Worm (Caenorhabditis elegans) whole organism, L4 larva: ENCODE measurements around the gene K12H6.7.

Experiments
- F44E2.7 ChIP-seq: fragments of 200-800 bp; sonication (Bioruptor generic); IDR thresholded peaks from 2 replicates; pipeline ENCODE4 v2.1.2; 2022; ENCODE audit warnings: missing genetic modification characterization, missing compliant biosample characterization
- R02D3.7 ChIP-seq: fragments of 150-350 bp; sonication (generic microtip); optimal IDR thresholded peaks from 3 replicates; lab custom pipeline; 2014; ENCODE audit warnings: missing biosample characterization, missing genetic modification characterization
- T20F7.1 ChIP-seq: fragments of 200-800 bp; sonication (Bioruptor generic); optimal IDR thresholded peaks from 2 replicates; lab custom pipeline; 2018; ENCODE audit warnings: mild to moderate bottlenecking, missing genetic modification characterization, missing compliant biosample characterization
- Y105C5A.15 ChIP-seq: fragments of 200-800 bp; sonication (Bioruptor generic); IDR thresholded peaks from 2 replicates; pipeline ENCODE4 v1.3.6; 2022; ENCODE audit warnings: missing genetic modification characterization, missing compliant biosample characterization
- Y75B8A.6 ChIP-seq: fragments of 200-800 bp; sonication (Bioruptor generic); IDR thresholded peaks from 2 replicates; pipeline ENCODE4 v1.3.6; 2022; ENCODE audit warnings: missing genetic modification reagents, missing genetic modification characterization, missing compliant biosample characterization
- aha-1 ChIP-seq: fragments of 150-350 bp; peaks from one replicate; lab custom pipeline; 2014; ENCODE audit warnings: missing biosample characterization, missing genetic modification characterization
- ceh-32 ChIP-seq: sonication (generic microtip); optimal IDR thresholded peaks from 2 replicates; lab custom pipeline; 2016; ENCODE audit warnings: mild to moderate bottlenecking, missing genetic modification characterization, missing compliant biosample characterization; ENCODE audit not compliant: poor library complexity
- ceh-44 ChIP-seq: fragments of 200-800 bp; sonication (Bioruptor generic); IDR thresholded peaks from 2 replicates; pipeline ENCODE4 v1.3.6; 2022; ENCODE audit warnings: missing genetic modification reagents, missing genetic modification characterization, missing compliant biosample characterization
- ceh-62 ChIP-seq: sonication (generic microtip); optimal IDR thresholded peaks from 2 replicates; lab custom pipeline; 2017; ENCODE audit warnings: missing biosample characterization, missing genetic modification characterization
- ceh-82 ChIP-seq: sonication (generic microtip); optimal IDR thresholded peaks from 2 replicates; lab custom pipeline; 2017; ENCODE audit warnings: missing biosample characterization, missing genetic modification characterization
- ctbp-1 ChIP-seq: fragments of 200-800 bp; sonication (Bioruptor generic); IDR thresholded peaks from 2 replicates; pipeline ENCODE4 v1.3.6; 2022; ENCODE audit warnings: missing genetic modification reagents, missing genetic modification characterization, missing compliant biosample characterization
- daf-8 ChIP-seq: fragments of 200-800 bp; sonication (Bioruptor generic); IDR thresholded peaks from 2 replicates; pipeline ENCODE4 v1.3.6; 2022; ENCODE audit warnings: missing genetic modification characterization, missing compliant biosample characterization
- dmd-6 ChIP-seq: fragments of 200-800 bp; sonication (Bioruptor generic); IDR thresholded peaks from 2 replicates; pipeline ENCODE4 v1.3.6; 2022; ENCODE audit warnings: missing genetic modification reagents, missing genetic modification characterization, missing compliant biosample characterization
- dmd-8 ChIP-seq: fragments of 200-800 bp; sonication (Bioruptor generic); IDR thresholded peaks from 2 replicates; pipeline ENCODE4 v1.3.6; 2022; ENCODE audit warnings: missing genetic modification characterization, missing compliant biosample characterization
- dve-1 ChIP-seq: sonication (generic microtip); optimal IDR thresholded peaks from 2 replicates; lab custom pipeline; 2017; ENCODE audit warnings: antibody characterized with exemption, mild to moderate bottlenecking, missing genetic modification characterization, missing compliant biosample characterization; ENCODE audit not compliant: insufficient read depth
- fkh-10 ChIP-seq: fragments of 150-350 bp; optimal IDR thresholded peaks from 2 replicates; lab custom pipeline; 2014; ENCODE audit warnings: missing biosample characterization, missing genetic modification reagents, missing genetic modification characterization
- fos-1 ChIP-seq: fragments of 150-350 bp; optimal IDR thresholded peaks from 2 replicates; lab custom pipeline; 2014; ENCODE audit warnings: missing biosample characterization, missing genetic modification characterization
- hlh-11 ChIP-seq: fragments of 200-800 bp; sonication (Bioruptor generic); optimal IDR thresholded peaks from 2 replicates; lab custom pipeline; 2018; ENCODE audit warnings: mild to moderate bottlenecking, missing genetic modification characterization, missing compliant biosample characterization
- hlh-30 ChIP-seq: sonication (generic microtip); optimal IDR thresholded peaks from 2 replicates; lab custom pipeline; 2017; ENCODE audit warnings: antibody characterized with exemption, mild to moderate bottlenecking, missing genetic modification characterization, missing compliant biosample characterization; ENCODE audit not compliant: insufficient read depth
- hmg-1.1 ChIP-seq: fragments of 200-800 bp; sonication (Bioruptor generic); IDR thresholded peaks from 2 replicates; pipeline ENCODE4 v1.3.6; 2022; ENCODE audit warnings: missing genetic modification reagents, missing genetic modification characterization, missing compliant biosample characterization
- jun-1 ChIP-seq: fragments of 150-350 bp; optimal IDR thresholded peaks from 2 replicates; lab custom pipeline; 2014; ENCODE audit warnings: missing biosample characterization, missing genetic modification reagents, missing genetic modification characterization
- lim-7 ChIP-seq: fragments of 200-800 bp; sonication (Bioruptor generic); IDR thresholded peaks from 2 replicates; pipeline ENCODE4 v1.3.6; 2022; ENCODE audit warnings: missing genetic modification characterization, missing compliant biosample characterization
- lin-1 ChIP-seq: fragments of 200-800 bp; sonication (Bioruptor generic); IDR thresholded peaks from 2 replicates; pipeline ENCODE4 v1.3.6; 2022; ENCODE audit warnings: missing genetic modification reagents, missing genetic modification characterization, missing compliant biosample characterization
- lin-15B ChIP-seq: fragments of 150-350 bp; sonication (generic microtip); optimal IDR thresholded peaks from 3 replicates; lab custom pipeline; 2014; ENCODE audit warnings: missing biosample characterization, missing genetic modification characterization
- mes-2 ChIP-seq: sonication (generic microtip); optimal IDR thresholded peaks from 2 replicates; lab custom pipeline; 2016; ENCODE audit warnings: missing genotype, mild to moderate bottlenecking, missing genetic modification characterization, missing compliant biosample characterization; ENCODE audit not compliant: poor library complexity, severe bottlenecking
- mxl-3 ChIP-seq: fragments of 200-800 bp; sonication (Bioruptor generic); optimal IDR thresholded peaks from 2 replicates; lab custom pipeline; 2018; ENCODE audit warnings: mild to moderate bottlenecking, missing genetic modification characterization, missing compliant biosample characterization
- nhr-11 ChIP-seq: fragments of 150-350 bp; optimal IDR thresholded peaks from 2 replicates; lab custom pipeline; 2014; ENCODE audit warnings: missing biosample characterization, missing genetic modification characterization
- nhr-28 ChIP-seq: fragments of 150-350 bp; optimal IDR thresholded peaks from 2 replicates; lab custom pipeline; 2014; ENCODE audit warnings: missing biosample characterization, missing genetic modification characterization
- nhr-41 ChIP-seq: fragments of 200-800 bp; sonication (Bioruptor generic); IDR thresholded peaks from 2 replicates; pipeline ENCODE4 v1.3.6; 2022; ENCODE audit warnings: missing genetic modification reagents, missing genetic modification characterization, missing compliant biosample characterization
- nhr-48 ChIP-seq: sonication (generic microtip); optimal IDR thresholded peaks from 2 replicates; lab custom pipeline; 2016; ENCODE audit warnings: mild to moderate bottlenecking, missing genetic modification characterization, missing compliant biosample characterization
- nhr-6 ChIP-seq: fragments of 150-350 bp; optimal IDR thresholded peaks from 2 replicates; lab custom pipeline; 2014; ENCODE audit warnings: missing biosample characterization, missing genetic modification characterization
- nhr-77 ChIP-seq: fragments of 150-350 bp; optimal IDR thresholded peaks from 2 replicates; lab custom pipeline; 2014; ENCODE audit warnings: missing biosample characterization, missing genetic modification characterization
- php-3 ChIP-seq: fragments of 200-800 bp; sonication (Bioruptor generic); IDR thresholded peaks from 2 replicates; pipeline ENCODE4 v1.3.6; 2022; ENCODE audit warnings: missing genetic modification reagents, missing genetic modification characterization, missing compliant biosample characterization
- pqm-1 ChIP-seq: sonication (generic microtip); optimal IDR thresholded peaks from 2 replicates; lab custom pipeline; 2017; ENCODE audit warnings: missing biosample characterization, missing genetic modification characterization
- rbr-2 ChIP-seq: sonication (generic microtip); optimal IDR thresholded peaks from 2 replicates; lab custom pipeline; 2016; ENCODE audit warnings: missing genotype, missing genetic modification characterization, missing compliant biosample characterization
- saeg-2 ChIP-seq: fragments of 200-800 bp; sonication (Bioruptor generic); IDR thresholded peaks from 2 replicates; pipeline ENCODE4 v1.3.6; 2022; ENCODE audit warnings: missing genetic modification reagents, missing genetic modification characterization, missing compliant biosample characterization
- skn-1 ChIP-seq: fragments of 150-350 bp; optimal IDR thresholded peaks from 2 replicates; lab custom pipeline; 2014; ENCODE audit warnings: missing biosample characterization, missing genetic modification characterization
- snpc-1.2 ChIP-seq: fragments of 200-800 bp; sonication (Bioruptor generic); IDR thresholded peaks from 2 replicates; pipeline ENCODE4 v1.3.6; 2022; ENCODE audit warnings: missing genetic modification reagents, missing genetic modification characterization, missing compliant biosample characterization
- snpc-4 ChIP-seq: fragments of 150-350 bp; optimal IDR thresholded peaks from 2 replicates; lab custom pipeline; 2014; ENCODE audit warnings: missing biosample characterization, missing genetic modification characterization
- unc-130 ChIP-seq: sonication (generic microtip); optimal IDR thresholded peaks from 2 replicates; lab custom pipeline; 2016; ENCODE audit warnings: missing genetic modification reagents, missing genetic modification characterization, missing compliant biosample characterization
- unc-62 ChIP-seq, 3 experiments: fragments of 150-350 bp in 1 of 3; sonication (generic microtip); optimal IDR thresholded peaks in 2 of 3; peaks in 1 of 3; 1 replicate in 1 of 3; 2 replicates in 2 of 3; lab custom pipeline; 2014 to 2017; ENCODE audit warnings: missing biosample characterization in 3 of 3, missing genetic modification characterization in 3 of 3, missing genetic modification reagents in 3 of 3, missing genotype in 1 of 3
- vab-7 ChIP-seq: fragments of 200-800 bp; sonication (Bioruptor generic); IDR thresholded peaks from 2 replicates; pipeline ENCODE4 v1.3.6; 2022; ENCODE audit warnings: missing genetic modification reagents, missing genetic modification characterization, missing compliant biosample characterization
- zip-11 ChIP-seq: fragments of 200-800 bp; sonication (Bioruptor generic); IDR thresholded peaks from 2 replicates; pipeline ENCODE4 v1.3.6; 2022; ENCODE audit warnings: missing genetic modification characterization, missing compliant biosample characterization

Gene K12H6.7

ce11 chrII:2815444-2815843, 21.3 kb downstream of the K12H6.7 start, which contains the start of gene K12H6.2:
TSS of gene K12H6.2 (minus strand) at chrII:2815544.
- TF ChIP-seq rbr-2 (tag; lab: Kevin White, UChicago) (no peak), hlh-30 (tag; lab: Kevin White, UChicago) (no peak), nhr-41 (GFP tag; lab: Robert Waterston, UW) (no peak), snpc-1.2 (no peak), pqm-1 (tag; lab: Kevin White, UChicago) (no peak), nhr-77 (tag; lab: Kevin White, UChicago) (no peak), ceh-44 (GFP tag; lab: Robert Waterston, UW) (no peak), saeg-2 (GFP tag; lab: Robert Waterston, UW) (no peak), jun-1 (tag; lab: Kevin White, UChicago) (no peak), fos-1 (tag; lab: Kevin White, UChicago) (no peak), daf-8 (GFP tag; lab: Robert Waterston, UW) (no peak)

DNA sequence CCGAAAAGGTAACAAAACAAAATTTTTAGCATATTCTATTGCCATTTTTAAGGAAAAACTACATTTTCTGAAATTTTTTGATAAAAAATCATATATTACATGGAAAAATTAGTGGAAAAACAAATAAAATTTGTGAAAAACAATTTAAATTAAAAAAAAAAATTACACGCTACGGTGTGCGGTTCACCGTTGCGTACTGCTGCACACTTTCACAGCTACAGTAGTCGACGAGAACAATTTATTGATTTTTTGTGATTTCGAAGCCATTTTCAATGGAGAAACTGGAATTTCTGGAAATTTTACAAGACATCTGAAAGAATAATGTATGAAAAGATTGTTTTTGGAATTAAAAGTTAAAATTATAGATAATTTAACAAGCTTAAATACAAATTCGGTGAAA, 21.7 kb downstream of the K12H6.7 start:
- no peak for TF ChIP-seq skn-1 (tag; lab: Kevin White, UChicago)
- TF ChIP-seq T20F7.1, result no peak
- no peak for TF ChIP-seq Y105C5A.15 (GFP tag; lab: Robert Waterston, UW)
- TF ChIP-seq vab-7 (GFP tag; lab: Robert Waterston, UW), result no peak
- no peak for TF ChIP-seq lin-15B (tag; lab: Kevin White, UChicago)
- no peak for TF ChIP-seq nhr-77 (tag; lab: Kevin White, UChicago)
- no peak for TF ChIP-seq daf-8 (GFP tag; lab: Robert Waterston, UW)
- no peak for TF ChIP-seq php-3 (GFP tag; lab: Robert Waterston, UW)
- no peak for TF ChIP-seq nhr-48 (tag; lab: Kevin White, UChicago)
- TF ChIP-seq lin-1 (GFP tag; lab: Robert Waterston, UW), result no peak
- no peak for TF ChIP-seq snpc-4 (tag; lab: Kevin White, UChicago)
- no peak for TF ChIP-seq jun-1 (tag; lab: Kevin White, UChicago)
- TF ChIP-seq lim-7 (GFP tag; lab: Robert Waterston, UW), result no peak
- no peak for TF ChIP-seq zip-11 (GFP tag; lab: Robert Waterston, UW)
- TF ChIP-seq mxl-3 (GFP tag; lab: Kevin White, UChicago), result no peak
- no peak for TF ChIP-seq nhr-6
- no peak for TF ChIP-seq fkh-10
- no peak for TF ChIP-seq ceh-32
- no peak for TF ChIP-seq dmd-6 (GFP tag; lab: Robert Waterston, UW)

DNA sequence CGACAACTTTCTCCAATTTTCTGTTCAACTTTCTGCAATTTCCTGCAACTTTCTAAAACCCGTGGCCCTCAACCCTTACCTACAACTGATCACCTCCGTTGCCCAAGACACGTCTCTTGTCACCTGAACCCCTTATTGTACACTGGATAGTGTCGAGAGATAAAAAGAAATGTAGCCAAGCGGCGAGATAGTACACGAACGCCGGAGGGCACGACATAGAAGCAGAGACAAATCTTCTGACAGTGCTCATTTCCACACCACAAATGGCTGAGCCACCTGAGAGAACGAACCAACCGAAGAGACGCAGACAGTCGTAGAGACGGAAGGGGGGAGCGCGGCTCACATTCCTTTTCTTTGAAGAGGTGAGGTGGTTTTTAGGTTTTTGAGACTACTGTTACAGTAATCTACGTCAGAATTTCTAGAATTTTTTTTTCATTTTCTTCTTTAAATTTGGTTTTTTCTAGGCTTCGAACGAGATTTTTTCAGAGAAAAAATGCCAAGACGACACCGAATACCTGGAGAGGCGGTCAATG, 29.0 kb downstream of the K12H6.7 start, which contains the start of gene K12H6.12:
Gene K12H6.12 (plus strand): TSS at position 483 of the 533 bp plus-strand sequence.
- no peak for TF ChIP-seq R02D3.7 (tag; lab: Kevin White, UChicago)
- TF ChIP-seq jun-1 (tag; lab: Kevin White, UChicago), result no peak
- TF ChIP-seq hlh-11 (tag; lab: Kevin White, UChicago), result no peak
- peak; percentile 38 for TF ChIP-seq nhr-11 (tag; lab: Kevin White, UChicago)
- no peak for TF ChIP-seq pqm-1 (tag; lab: Kevin White, UChicago)
- no peak for TF ChIP-seq unc-130 (GFP tag; lab: Kevin White, UChicago)
- TF ChIP-seq aha-1 (tag; lab: Kevin White, UChicago), result peak; percentile 95
- no peak for TF ChIP-seq Y75B8A.6
- peak; percentile 75 for TF ChIP-seq hlh-30 (tag; lab: Kevin White, UChicago)
- no peak for TF ChIP-seq php-3 (GFP tag; lab: Robert Waterston, UW)
- no peak for TF ChIP-seq unc-62 (GFP tag; optimal IDR thresholded peaks at IDR 0.05 in 1 of 2; lab: Kevin White, UChicago)
- no peak for TF ChIP-seq unc-62 (tag; optimal IDR thresholded peaks at IDR 0.05; lab: Kevin White, UChicago)
- no peak for TF ChIP-seq snpc-1.2
- TF ChIP-seq ceh-62 (tag; lab: Kevin White, UChicago), result no peak
- peak; percentile 35 for TF ChIP-seq nhr-28 (tag; lab: Kevin White, UChicago)
- TF ChIP-seq dve-1 (tag; lab: Kevin White, UChicago), result peak; percentile 26
- no peak for TF ChIP-seq ctbp-1 (GFP tag; lab: Robert Waterston, UW)
- TF ChIP-seq F44E2.7 (GFP tag; lab: Robert Waterston, UW), result no peak
- TF ChIP-seq ceh-82 (tag; lab: Kevin White, UChicago), result no peak
- TF ChIP-seq dmd-6 (GFP tag; lab: Robert Waterston, UW), result no peak
- no peak for TF ChIP-seq mes-2 (tag; lab: Kevin White, UChicago)
- TF ChIP-seq dmd-8, result no peak
- TF ChIP-seq hmg-1.1 (GFP tag; lab: Robert Waterston, UW), result 0 out of 2 replicates have a peak, but pooled peaks have one; percentile 23
